Worm (Caenorhabditis elegans) whole organism, late embryonic: ENCODE data around the gene taap-1.
A peak's percentile ranks its signal among the peaks of the same experiment; 100 is the strongest.

Source experiments
- C08G9.2 ChIP-seq: sonication (generic microtip); optimal IDR thresholded peaks from 2 replicates; lab custom pipeline; 2016; ENCODE audit warnings: mild to moderate bottlenecking, missing genetic modification characterization, moderate library complexity, missing compliant biosample characterization
- C38D4.7 ChIP-seq: fragments of 200-800 bp; sonication (Bioruptor generic); optimal IDR thresholded peaks from 2 replicates; lab custom pipeline; 2018; ENCODE audit warnings: mild to moderate bottlenecking, missing genetic modification characterization, moderate library complexity, missing compliant biosample characterization
- K09A11.1 ChIP-seq: sonication (generic microtip); optimal IDR thresholded peaks from 2 replicates; lab custom pipeline; 2017; ENCODE audit warnings: antibody characterized with exemption, mild to moderate bottlenecking, missing genetic modification characterization, missing compliant biosample characterization; ENCODE audit not compliant: insufficient read depth
- T23F11.4 ChIP-seq: fragments of 200-800 bp; sonication (Bioruptor generic); optimal IDR thresholded peaks from 2 replicates; lab custom pipeline; 2018; ENCODE audit warnings: mild to moderate bottlenecking, missing genetic modification characterization, missing compliant biosample characterization
- ahr-1 ChIP-seq: sonication (generic microtip); optimal IDR thresholded peaks from 2 replicates; lab custom pipeline; 2016; ENCODE audit warnings: missing genetic modification characterization, missing compliant biosample characterization
- ama-1 ChIP-seq: fragments of 150-350 bp; optimal IDR thresholded peaks from 2 replicates; lab custom pipeline; 2014
- ceh-14 ChIP-seq: sonication (generic microtip); optimal IDR thresholded peaks from 2 replicates; lab custom pipeline; 2016; ENCODE audit warnings: missing genotype, missing genetic modification characterization, missing compliant biosample characterization
- ceh-18 ChIP-seq: sonication (generic microtip); optimal IDR thresholded peaks from 2 replicates; lab custom pipeline; 2016; ENCODE audit warnings: missing genetic modification characterization, missing compliant biosample characterization
- ceh-24 ChIP-seq: sonication (generic microtip); optimal IDR thresholded peaks from 2 replicates; lab custom pipeline; 2016; ENCODE audit warnings: mild to moderate bottlenecking, missing genetic modification characterization, missing compliant biosample characterization
- ceh-31 ChIP-seq: sonication (generic microtip); optimal IDR thresholded peaks from 2 replicates; lab custom pipeline; 2016; ENCODE audit warnings: missing genetic modification characterization, missing compliant biosample characterization
- ceh-34 ChIP-seq: sonication (generic microtip); optimal IDR thresholded peaks from 2 replicates; lab custom pipeline; 2016; ENCODE audit warnings: mild to moderate bottlenecking, missing genetic modification characterization, missing compliant biosample characterization
- ceh-45 ChIP-seq: fragments of 200-800 bp; sonication (Bioruptor generic); IDR thresholded peaks from 2 replicates; pipeline ENCODE4 v1.3.6; 2022; ENCODE audit warnings: missing genetic modification reagents, missing genetic modification characterization, missing compliant biosample characterization
- ceh-48 ChIP-seq: sonication (generic microtip); optimal IDR thresholded peaks from 2 replicates; lab custom pipeline; 2016; ENCODE audit warnings: missing genetic modification characterization, inconsistent platforms, missing compliant biosample characterization
- dmd-4 ChIP-seq: sonication (generic microtip); optimal IDR thresholded peaks from 2 replicates; lab custom pipeline; 2016; ENCODE audit warnings: borderline replicate concordance, missing genetic modification characterization, missing compliant biosample characterization
- dve-1 ChIP-seq: sonication (generic microtip); optimal IDR thresholded peaks from 2 replicates; lab custom pipeline; 2017; ENCODE audit warnings: antibody characterized with exemption, mild to moderate bottlenecking, missing genetic modification characterization, missing compliant biosample characterization
- elt-2 ChIP-seq: sonication (generic microtip); optimal IDR thresholded peaks from 2 replicates; lab custom pipeline; 2016; ENCODE audit warnings: missing genetic modification reagents, missing genetic modification characterization, missing compliant biosample characterization
- elt-4 ChIP-seq: sonication (generic microtip); optimal IDR thresholded peaks from 2 replicates; lab custom pipeline; 2016; ENCODE audit warnings: missing genetic modification characterization, missing compliant biosample characterization
- eyg-1 ChIP-seq: sonication (generic microtip); optimal IDR thresholded peaks from 2 replicates; lab custom pipeline; 2016; ENCODE audit warnings: missing genotype, missing genetic modification characterization, missing compliant biosample characterization
- fax-1 ChIP-seq: sonication (generic microtip); optimal IDR thresholded peaks from 2 replicates; lab custom pipeline; 2016; ENCODE audit warnings: missing genotype, missing genetic modification characterization, missing compliant biosample characterization
- gmeb-2 ChIP-seq: sonication (generic microtip); optimal IDR thresholded peaks from 2 replicates; lab custom pipeline; 2016; ENCODE audit warnings: missing genetic modification characterization, inconsistent platforms, missing compliant biosample characterization
- hlh-6 ChIP-seq: sonication (generic microtip); optimal IDR thresholded peaks from 2 replicates; lab custom pipeline; 2016; ENCODE audit warnings: missing genotype, missing genetic modification characterization, missing compliant biosample characterization
- hlh-8 ChIP-seq: sonication (generic microtip); optimal IDR thresholded peaks from 2 replicates; lab custom pipeline; 2016; ENCODE audit warnings: missing genotype, missing genetic modification characterization, missing compliant biosample characterization
- lim-6 ChIP-seq: sonication (generic microtip); optimal IDR thresholded peaks from 2 replicates; lab custom pipeline; 2016; ENCODE audit warnings: missing genetic modification characterization, missing compliant biosample characterization
- lin-11 ChIP-seq: fragments of 200-800 bp; sonication (Bioruptor generic); optimal IDR thresholded peaks from 2 replicates; lab custom pipeline; 2018; ENCODE audit warnings: mild to moderate bottlenecking, missing genetic modification characterization, missing compliant biosample characterization
- madf-2 ChIP-seq: sonication (generic microtip); optimal IDR thresholded peaks from 2 replicates; lab custom pipeline; 2017; ENCODE audit warnings: missing genetic modification characterization, missing compliant biosample characterization
- nhr-232 ChIP-seq: sonication (generic microtip); optimal IDR thresholded peaks from 2 replicates; lab custom pipeline; 2016; ENCODE audit warnings: missing genetic modification characterization, missing compliant biosample characterization
- npax-4 ChIP-seq: sonication (generic microtip); optimal IDR thresholded peaks from 2 replicates; lab custom pipeline; 2016; ENCODE audit warnings: missing genetic modification characterization, missing compliant biosample characterization
- pax-1 ChIP-seq: fragments of 150-350 bp; optimal IDR thresholded peaks from 2 replicates; lab custom pipeline; 2014; ENCODE audit warnings: missing biosample characterization, missing genetic modification characterization
- pha-4 ChIP-seq: fragments of 150-350 bp; optimal IDR thresholded peaks from 2 replicates; lab custom pipeline; 2018; ENCODE audit warnings: missing biosample characterization, missing genetic modification reagents, missing genetic modification characterization
- pqm-1 ChIP-seq: sonication (generic microtip); optimal IDR thresholded peaks from 2 replicates; lab custom pipeline; 2016; ENCODE audit warnings: missing genetic modification characterization, missing compliant biosample characterization
- ref-2 ChIP-seq: sonication (generic microtip); optimal IDR thresholded peaks from 2 replicates; lab custom pipeline; 2016; ENCODE audit warnings: missing genetic modification characterization, missing compliant biosample characterization
- rnt-1 ChIP-seq: sonication (generic microtip); optimal IDR thresholded peaks from 2 replicates; lab custom pipeline; 2016; ENCODE audit warnings: missing genetic modification characterization, missing compliant biosample characterization
- sox-2 ChIP-seq: fragments of 200-800 bp; sonication (Bioruptor generic); IDR thresholded peaks from 2 replicates; pipeline ENCODE4 v1.3.6; 2022; ENCODE audit warnings: missing genetic modification reagents, missing genetic modification characterization, missing compliant biosample characterization
- tbx-7 ChIP-seq: sonication (generic microtip); optimal IDR thresholded peaks from 2 replicates; lab custom pipeline; 2016; ENCODE audit warnings: missing genotype, missing genetic modification characterization, missing compliant biosample characterization
- ttx-3 ChIP-seq: sonication (generic microtip); optimal IDR thresholded peaks from 2 replicates; lab custom pipeline; 2016; ENCODE audit warnings: missing genetic modification reagents, missing genetic modification characterization, missing compliant biosample characterization
- unc-3 ChIP-seq, 2 experiments: fragments of 200-800 bp in 1 of 2; sonication (Bioruptor generic) in 1 of 2; sonication (generic microtip) in 1 of 2; conservative IDR thresholded peaks in 1 of 2; optimal IDR thresholded peaks in 1 of 2; 2 replicates each; pipeline versions ENCODE4 v1.3.6 to Lab custom; 2016 to 2022; ENCODE audit warnings: missing compliant biosample characterization in 2 of 2, missing genetic modification characterization in 2 of 2, missing genetic modification reagents in 1 of 2
- unc-42 ChIP-seq: sonication (generic microtip); optimal IDR thresholded peaks from 2 replicates; lab custom pipeline; 2016; ENCODE audit warnings: missing genotype, missing genetic modification characterization, missing compliant biosample characterization
- unc-55 ChIP-seq: sonication (generic microtip); optimal IDR thresholded peaks from 2 replicates; lab custom pipeline; 2017; ENCODE audit warnings: missing biosample characterization, missing genetic modification reagents, missing genetic modification characterization
- zip-5 ChIP-seq: sonication (generic microtip); optimal IDR thresholded peaks from 2 replicates; lab custom pipeline; 2016; ENCODE audit warnings: missing genetic modification characterization, missing compliant biosample characterization
- ztf-16 ChIP-seq: sonication (generic microtip); optimal IDR thresholded peaks from 2 replicates; lab custom pipeline; 2017; ENCODE audit warnings: missing genetic modification characterization, missing compliant biosample characterization

taap-1 gene

ce11 chrII:8481731-8482253 lies 1.9 kb downstream of the taap-1 start, which contains the start of gene M05D6.5:
Gene M05D6.5, minus strand, starts transcription at chrII:8482203.
- TF ChIP-seq ceh-14 (no peak), ceh-48 (tag; lab: Kevin White, UChicago) (no peak), ama-1 (no peak), ref-2 (tag; lab: Kevin White, UChicago) (no peak), dmd-4 (tag; lab: Kevin White, UChicago) (no peak), C38D4.7 (GFP tag; lab: Kevin White, UChicago) (no peak), ttx-3 (no peak), rnt-1 (tag; lab: Kevin White, UChicago) (no peak), lim-6 (no peak), T23F11.4 (GFP tag; lab: Kevin White, UChicago) (no peak), pha-4 (tag; lab: Kevin White, UChicago) (no peak)

DNA sequence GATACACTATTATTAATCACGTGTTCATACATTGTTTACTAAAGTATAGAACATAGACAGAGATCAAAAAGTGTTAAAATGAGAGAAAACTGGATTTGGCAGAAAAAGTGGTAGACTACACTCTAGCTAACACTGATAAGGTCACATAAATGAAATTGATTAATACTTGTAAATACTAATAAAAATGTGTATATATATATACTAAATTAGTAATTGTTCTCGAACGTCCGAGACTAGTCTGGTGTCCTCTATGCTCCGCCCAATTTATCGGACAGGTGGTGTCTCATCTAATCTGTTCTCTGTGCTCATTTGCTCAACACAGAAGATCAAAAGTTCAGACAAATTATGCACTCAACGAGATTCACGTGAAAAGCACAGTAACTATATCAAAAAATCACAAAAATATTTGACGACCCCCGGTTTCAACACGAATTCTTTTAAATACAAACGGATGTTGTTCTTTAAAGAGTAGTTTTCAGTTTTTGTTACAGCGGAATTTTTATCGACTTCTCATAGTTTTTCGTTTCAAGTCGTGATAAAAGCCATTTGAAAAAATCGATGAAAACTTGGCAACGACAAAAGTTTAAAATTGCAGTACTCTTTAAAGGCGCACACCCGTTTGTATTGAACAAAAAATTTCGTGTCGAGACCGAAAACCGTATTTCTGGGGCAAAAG lies 2.5 kb downstream of the taap-1 start:
- TF ChIP-seq hlh-8 (no peak), npax-4 (tag; lab: Kevin White, UChicago) (no peak), ceh-31 (tag; lab: Kevin White, UChicago) (no peak), ceh-18 (no peak), pax-1 (tag; lab: Kevin White, UChicago) (peak; percentile 74), madf-2 (tag; lab: Kevin White, UChicago) (no peak), pqm-1 (no peak), ceh-24 (tag; lab: Kevin White, UChicago) (no peak), unc-3 (GFP tag; conservative IDR thresholded peaks at IDR 0.05; lab: Robert Waterston, UW) (no peak), unc-3 (tag; optimal IDR thresholded peaks at IDR 0.05; lab: Kevin White, UChicago) (no peak), sox-2 (no peak), elt-4 (tag; lab: Kevin White, UChicago) (no peak), elt-2 (tag; lab: Kevin White, UChicago) (peak; percentile 21), zip-5 (tag; lab: Kevin White, UChicago) (no peak), ttx-3 (no peak), lin-11 (tag; lab: Kevin White, UChicago) (no peak), C08G9.2 (tag; lab: Kevin White, UChicago) (no peak), unc-42 (tag; lab: Kevin White, UChicago) (no peak), rnt-1 (tag; lab: Kevin White, UChicago) (peak; percentile 11), tbx-7 (tag; lab: Kevin White, UChicago) (no peak), eyg-1 (tag; lab: Kevin White, UChicago) (no peak), ztf-16 (tag; lab: Kevin White, UChicago) (no peak), T23F11.4 (GFP tag; lab: Kevin White, UChicago) (no peak), ceh-14 (no peak), unc-55 (GFP tag; lab: Kevin White, UChicago) (peak; percentile 30), dve-1 (tag; lab: Kevin White, UChicago) (no peak)

DNA sequence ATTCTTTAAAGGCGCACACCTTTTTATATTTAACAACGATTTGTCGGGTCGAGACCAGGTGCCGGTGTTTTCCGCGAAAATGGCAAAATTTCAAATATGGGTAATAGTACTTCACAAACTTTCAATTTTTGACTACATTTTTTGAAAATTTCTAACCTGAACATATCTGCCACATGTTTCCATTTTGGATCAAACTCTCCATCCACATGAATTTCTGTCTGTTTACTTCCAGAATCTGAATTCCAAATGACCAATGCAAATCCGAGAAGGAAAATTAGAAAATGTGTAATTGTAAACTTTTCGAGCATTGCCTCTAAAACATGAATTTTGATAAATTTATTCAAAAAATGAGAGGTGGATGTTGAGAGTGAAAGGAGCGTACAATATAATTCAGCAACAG lies 3.5 kb downstream of the taap-1 start, which contains the start of gene lact-4:
lact-4 (minus strand) TSS at position 313 of the 400 bp plus-strand sequence.
- no peak for TF ChIP-seq tbx-7 (tag; lab: Kevin White, UChicago)
- TF ChIP-seq elt-2 (tag; lab: Kevin White, UChicago) = no peak
- no peak for TF ChIP-seq lin-11 (tag; lab: Kevin White, UChicago)
- no peak for TF ChIP-seq ceh-45
- TF ChIP-seq unc-55 (GFP tag; lab: Kevin White, UChicago) = no peak
- no peak for TF ChIP-seq ahr-1 (tag; lab: Kevin White, UChicago)
- TF ChIP-seq pha-4 (tag; lab: Kevin White, UChicago) = no peak
- TF ChIP-seq K09A11.1 (tag; lab: Kevin White, UChicago) = no peak
- TF ChIP-seq fax-1 (tag; lab: Kevin White, UChicago) = no peak
- TF ChIP-seq ceh-34 (tag; lab: Kevin White, UChicago) = no peak
- no peak for TF ChIP-seq ttx-3
- no peak for TF ChIP-seq npax-4 (tag; lab: Kevin White, UChicago)
- TF ChIP-seq gmeb-2 (tag; lab: Kevin White, UChicago) = no peak
- TF ChIP-seq hlh-6 (tag; lab: Kevin White, UChicago) = no peak
- TF ChIP-seq nhr-232 = no peak
- TF ChIP-seq rnt-1 (tag; lab: Kevin White, UChicago) = no peak
